Worm (Caenorhabditis elegans): Measurements from ENCODE around the gene Y39A3B.7.

The Y39A3B.7 gene

DNA sequence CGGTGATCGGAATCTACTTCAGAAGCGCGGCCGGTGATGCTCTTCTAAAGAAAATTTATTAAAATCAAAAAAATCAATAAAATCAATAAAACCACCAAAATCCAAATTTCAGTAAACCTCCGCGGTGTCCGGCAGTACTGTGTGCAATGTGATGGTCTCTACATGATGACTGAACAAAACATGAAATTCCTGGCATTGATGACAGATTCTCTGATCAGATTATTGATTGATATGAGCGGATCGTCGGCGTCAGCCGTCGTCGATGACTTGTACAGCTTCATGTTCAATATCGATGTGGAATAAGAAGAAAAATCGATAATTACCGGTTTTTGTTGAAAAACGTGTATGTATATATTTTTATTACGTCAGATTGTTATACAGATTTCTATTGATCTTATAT is 24.1 kb upstream of the Y39A3B.7 start:
- TF ChIP-seq cog-1 (tag; optimal IDR thresholded peaks at IDR 0.05) (no peak), T22C8.4 (GFP tag; IDR thresholded peaks at IDR 0.05) (peak; percentile 59; the same call in 1 of the 2 replicates)

DNA sequence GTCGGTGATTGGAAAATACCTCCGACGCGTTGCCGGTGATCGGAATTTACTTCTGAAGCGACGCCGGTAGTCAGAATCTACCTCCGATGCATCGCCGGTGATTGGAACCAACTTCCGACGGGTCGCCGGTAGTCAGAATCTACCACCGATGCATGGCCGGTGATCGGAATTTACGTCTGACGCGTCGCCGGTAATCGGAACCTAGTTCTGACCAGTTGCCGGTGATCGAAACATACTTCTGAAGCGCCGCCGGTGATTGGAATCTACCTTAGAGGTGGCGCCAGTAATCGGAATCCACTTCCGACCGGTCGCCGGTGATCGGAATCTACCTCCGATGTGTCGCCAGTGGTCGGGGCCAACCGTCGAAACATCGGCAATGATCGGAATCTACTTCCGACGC is 23.6 kb upstream of the Y39A3B.7 start:
- TF ChIP-seq klf-2 (GFP tag; conservative IDR thresholded peaks at IDR 0.05) (no peak), ztf-29 (GFP tag; IDR thresholded peaks at IDR 0.05) (no peak), ref-1 (GFP tag; conservative IDR thresholded peaks at IDR 0.05) (no peak), tab-1 (GFP tag; IDR thresholded peaks at IDR 0.05) (no peak), ztf-23 (GFP tag; IDR thresholded peaks at IDR 0.05) (no peak), cog-1 (tag; optimal IDR thresholded peaks at IDR 0.05) (no peak), flt-1 (GFP tag; IDR thresholded peaks at IDR 0.05) (no peak), T22C8.4 (GFP tag; IDR thresholded peaks at IDR 0.05) (no peak), med-1 (GFP tag; optimal IDR thresholded peaks at IDR 0.05; ENCODE audit: insufficient read depth) (no peak)

DNA sequence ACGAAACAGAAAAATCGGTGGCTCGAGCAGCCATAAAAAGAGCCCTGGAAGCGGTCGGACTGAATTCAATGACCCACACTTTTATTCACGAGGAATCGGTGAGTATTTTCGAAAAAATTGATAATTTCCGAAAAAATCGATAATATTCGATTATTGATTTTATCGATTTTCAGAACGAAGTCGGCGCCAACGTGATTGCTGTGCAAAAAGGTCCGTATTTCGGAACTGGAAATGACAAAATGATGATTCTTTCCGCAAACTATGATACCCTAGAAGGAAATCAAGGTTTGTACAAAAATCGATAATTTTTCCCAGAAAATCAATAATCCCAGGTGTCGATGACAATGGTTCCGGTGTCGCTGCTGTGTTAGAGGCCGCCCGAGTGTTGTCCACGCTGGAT is 22.2 kb upstream of the Y39A3B.7 start:
- TF ChIP-seq tab-1 (GFP tag; IDR thresholded peaks at IDR 0.05) (no peak), T22C8.4 (GFP tag; IDR thresholded peaks at IDR 0.05) (peak; percentile 58)

DNA sequence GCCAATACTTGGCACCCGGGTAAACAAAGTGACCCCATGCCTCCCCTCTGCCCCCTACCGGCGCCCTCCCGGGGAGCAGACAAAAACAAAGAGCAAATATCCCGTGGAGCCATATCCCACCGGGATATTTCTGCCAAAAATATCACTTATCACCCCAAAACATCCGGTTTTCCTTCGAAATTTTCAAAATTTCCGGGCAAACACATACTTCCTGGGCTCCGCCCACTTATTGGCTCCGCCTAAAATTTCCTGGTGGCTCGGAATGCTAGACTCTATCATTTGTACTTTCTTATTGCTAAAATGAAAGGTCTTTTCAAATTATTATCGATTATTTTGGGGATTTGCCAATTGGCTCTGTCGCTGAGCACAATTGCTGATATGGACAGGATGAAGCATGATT is 21.0 kb upstream of the Y39A3B.7 start, which contains the start of gene Y39A3B.1:
TSS of gene Y39A3B.1 (plus strand) at position 301 of the 400 bp plus-strand sequence.
- no peak for TF ChIP-seq tab-1 (GFP tag; IDR thresholded peaks at IDR 0.05)
- no peak for TF ChIP-seq cog-1 (tag; optimal IDR thresholded peaks at IDR 0.05)
- TF ChIP-seq ztf-23 (GFP tag; IDR thresholded peaks at IDR 0.05) = no peak
- TF ChIP-seq T22C8.4 (GFP tag; IDR thresholded peaks at IDR 0.05) = no peak
- TF ChIP-seq ztf-29 (GFP tag; IDR thresholded peaks at IDR 0.05) = no peak
- no peak for TF ChIP-seq ref-1 (GFP tag; conservative IDR thresholded peaks at IDR 0.05)
- TF ChIP-seq flt-1 (GFP tag; IDR thresholded peaks at IDR 0.05) = no peak
- TF ChIP-seq klf-2 (GFP tag; conservative IDR thresholded peaks at IDR 0.05) = no peak
- TF ChIP-seq med-1 (GFP tag; optimal IDR thresholded peaks at IDR 0.05; ENCODE audit: insufficient read depth) = no peak

DNA sequence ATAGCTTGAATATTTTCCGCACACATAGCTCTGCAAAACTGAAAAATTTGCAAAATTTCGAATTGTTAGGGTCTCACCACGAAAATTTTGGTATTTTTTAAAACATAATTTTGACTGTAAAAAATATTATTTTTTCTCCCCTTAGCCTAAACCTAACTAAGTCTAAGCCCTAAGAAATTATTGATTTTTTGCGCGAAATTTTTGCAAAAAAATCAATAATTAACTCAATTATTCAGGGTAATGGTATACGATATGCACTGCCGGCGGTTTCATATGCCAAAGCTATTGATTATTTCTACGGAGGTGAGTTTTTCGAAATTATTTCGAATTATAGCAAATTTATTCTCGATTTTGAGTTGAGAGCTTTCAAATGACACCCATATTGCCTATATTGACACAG is 16.4 kb upstream of the Y39A3B.7 start:
- TF ChIP-seq ztf-29 (GFP tag; IDR thresholded peaks at IDR 0.05) (no peak), cog-1 (tag; optimal IDR thresholded peaks at IDR 0.05) (no peak), klf-2 (GFP tag; conservative IDR thresholded peaks at IDR 0.05) (no peak), tab-1 (GFP tag; IDR thresholded peaks at IDR 0.05) (no peak), T22C8.4 (GFP tag; IDR thresholded peaks at IDR 0.05) (peak; percentile 58)

DNA sequence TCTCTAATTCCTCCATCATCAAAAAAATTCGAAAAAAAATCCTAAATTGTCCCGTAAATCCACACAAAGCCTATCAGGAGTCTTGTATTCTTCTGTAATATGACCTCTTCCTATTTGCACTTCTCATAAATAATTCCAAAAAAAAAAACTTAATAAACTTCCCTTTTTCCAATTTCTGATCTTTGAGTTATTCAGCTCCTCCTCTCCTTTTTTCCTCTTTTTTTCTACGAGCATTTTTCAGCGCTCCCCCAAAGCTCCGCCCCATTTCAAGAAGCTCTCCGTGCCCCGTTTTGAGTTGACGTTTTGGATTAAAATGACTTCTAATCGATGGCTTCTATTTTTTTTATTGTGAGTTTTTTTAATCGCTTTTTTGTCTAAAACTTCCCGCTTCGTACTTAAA is 12.8 kb upstream of the Y39A3B.7 start, which contains the start of gene lgc-42:
TSS of gene lgc-42 (plus strand) at position 301 of the 400 bp plus-strand sequence.
- TF ChIP-seq med-1 (GFP tag; optimal IDR thresholded peaks at IDR 0.05; ENCODE audit: insufficient read depth) (no peak), flt-1 (GFP tag; IDR thresholded peaks at IDR 0.05) (no peak), T22C8.4 (GFP tag; IDR thresholded peaks at IDR 0.05) (no peak), ztf-23 (GFP tag; IDR thresholded peaks at IDR 0.05) (no peak), ztf-29 (GFP tag; IDR thresholded peaks at IDR 0.05) (no peak), ref-1 (GFP tag; conservative IDR thresholded peaks at IDR 0.05) (no peak), tab-1 (GFP tag; IDR thresholded peaks at IDR 0.05) (no peak), klf-2 (GFP tag; conservative IDR thresholded peaks at IDR 0.05) (no peak), cog-1 (tag; optimal IDR thresholded peaks at IDR 0.05) (no peak)

DNA sequence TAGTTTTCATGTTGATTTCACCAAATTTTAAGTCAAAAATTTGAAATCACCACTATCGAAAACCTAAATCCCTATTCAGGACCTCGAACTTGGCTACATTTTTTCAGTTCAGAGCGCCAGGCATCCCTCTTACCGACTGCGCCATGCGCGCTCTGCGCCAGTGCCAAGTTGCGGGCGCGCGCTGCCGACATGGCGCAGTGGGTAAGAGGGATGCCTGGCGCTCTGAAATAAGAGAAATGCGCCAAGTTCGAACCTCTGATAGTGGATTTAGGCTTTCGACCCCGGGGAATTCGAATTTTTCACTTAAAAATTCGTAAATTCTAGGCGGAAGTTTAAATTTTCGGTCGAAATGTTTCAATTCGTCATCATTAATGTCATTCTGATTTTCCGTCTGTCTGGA is 5.2 kb upstream of the Y39A3B.7 start:
- TF ChIP-seq T22C8.4 (GFP tag; IDR thresholded peaks at IDR 0.05) (no peak), tab-1 (GFP tag; IDR thresholded peaks at IDR 0.05) (no peak), flt-1 (GFP tag; IDR thresholded peaks at IDR 0.05) (no peak), ztf-23 (GFP tag; IDR thresholded peaks at IDR 0.05) (no peak), klf-2 (GFP tag; conservative IDR thresholded peaks at IDR 0.05) (no peak), cog-1 (tag; optimal IDR thresholded peaks at IDR 0.05) (no peak), med-1 (GFP tag; optimal IDR thresholded peaks at IDR 0.05; ENCODE audit: insufficient read depth) (no peak), ref-1 (GFP tag; conservative IDR thresholded peaks at IDR 0.05) (no peak), ztf-29 (GFP tag; IDR thresholded peaks at IDR 0.05) (no peak)

DNA sequence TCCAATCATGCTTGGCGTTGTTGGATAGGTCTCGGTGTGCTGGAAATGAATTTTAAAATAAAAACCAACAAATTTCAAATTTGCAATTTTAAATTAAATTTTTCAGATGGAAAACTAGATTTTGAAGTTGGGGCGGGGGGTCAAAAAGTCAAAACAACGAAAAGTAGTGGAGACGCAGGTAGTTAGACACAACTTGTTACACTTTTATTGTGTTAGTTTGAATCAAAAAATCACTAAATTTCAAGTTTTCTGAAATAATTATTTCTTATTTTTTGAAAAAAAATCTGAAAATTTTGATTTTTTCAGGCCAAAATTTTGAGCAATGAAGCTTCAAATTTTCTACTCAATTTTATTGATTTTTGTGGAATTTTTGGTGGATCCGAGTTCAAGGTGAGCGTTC is 2.9 kb upstream of the Y39A3B.7 start, which contains the start of gene Y39A3B.8:
TSS of gene Y39A3B.8 (plus strand) at position 301 of the 400 bp plus-strand sequence.
- TF ChIP-seq ref-1 (GFP tag; conservative IDR thresholded peaks at IDR 0.05) (no peak), med-1 (GFP tag; optimal IDR thresholded peaks at IDR 0.05; ENCODE audit: insufficient read depth) (no peak), T22C8.4 (GFP tag; IDR thresholded peaks at IDR 0.05) (no peak), cog-1 (tag; optimal IDR thresholded peaks at IDR 0.05) (no peak), flt-1 (GFP tag; IDR thresholded peaks at IDR 0.05) (no peak), ztf-29 (GFP tag; IDR thresholded peaks at IDR 0.05) (no peak), ztf-23 (GFP tag; IDR thresholded peaks at IDR 0.05) (no peak), klf-2 (GFP tag; conservative IDR thresholded peaks at IDR 0.05) (no peak), tab-1 (GFP tag; IDR thresholded peaks at IDR 0.05) (no peak)

DNA sequence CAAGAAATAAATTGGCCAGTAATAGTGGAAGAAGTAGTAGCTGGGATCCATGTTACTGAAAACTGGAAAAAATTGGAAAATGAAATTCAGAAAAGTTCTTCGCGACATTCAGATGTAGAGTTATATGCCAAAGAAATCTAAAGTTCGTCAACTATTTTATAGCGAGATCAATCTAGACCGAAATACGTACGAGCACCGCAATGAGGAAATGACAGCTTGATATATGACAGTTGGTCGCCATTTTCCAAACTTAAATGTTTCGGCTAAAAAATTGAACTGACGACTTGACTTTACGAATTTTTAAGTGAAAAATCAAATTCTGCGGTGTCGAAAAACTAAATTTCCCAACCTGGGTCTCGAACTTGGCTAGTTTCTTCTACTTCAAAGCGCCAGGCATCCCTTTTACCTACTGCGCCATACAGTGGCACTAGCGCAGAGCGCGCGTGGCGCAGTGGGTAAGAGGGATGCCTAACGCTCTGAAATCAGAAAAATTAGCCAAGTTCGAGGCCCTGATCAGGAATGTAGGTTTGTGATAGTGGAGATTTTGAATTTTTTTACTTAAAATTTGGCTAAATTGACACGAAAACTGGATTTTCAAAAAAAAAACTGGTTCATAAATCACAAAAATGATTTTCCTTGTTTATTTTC is 2.0 kb downstream of the Y39A3B.7 start, which contains the start of gene srd-66:
TSS of gene srd-66 (minus strand) at position 51 of the 648 bp plus-strand sequence.
- TF ChIP-seq ref-1 (GFP tag; conservative IDR thresholded peaks at IDR 0.05) = no peak
- TF ChIP-seq ztf-23 (GFP tag; IDR thresholded peaks at IDR 0.05) = no peak
- no peak for TF ChIP-seq tab-1 (GFP tag; IDR thresholded peaks at IDR 0.05)
- TF ChIP-seq T22C8.4 (GFP tag; IDR thresholded peaks at IDR 0.05) = no peak
- no peak for TF ChIP-seq ztf-29 (GFP tag; IDR thresholded peaks at IDR 0.05)
- TF ChIP-seq flt-1 (GFP tag; IDR thresholded peaks at IDR 0.05) = no peak
- no peak for TF ChIP-seq med-1 (GFP tag; optimal IDR thresholded peaks at IDR 0.05; ENCODE audit: insufficient read depth)
- no peak for TF ChIP-seq klf-2 (GFP tag; conservative IDR thresholded peaks at IDR 0.05)
- TF ChIP-seq cog-1 (tag; optimal IDR thresholded peaks at IDR 0.05) = no peak

DNA sequence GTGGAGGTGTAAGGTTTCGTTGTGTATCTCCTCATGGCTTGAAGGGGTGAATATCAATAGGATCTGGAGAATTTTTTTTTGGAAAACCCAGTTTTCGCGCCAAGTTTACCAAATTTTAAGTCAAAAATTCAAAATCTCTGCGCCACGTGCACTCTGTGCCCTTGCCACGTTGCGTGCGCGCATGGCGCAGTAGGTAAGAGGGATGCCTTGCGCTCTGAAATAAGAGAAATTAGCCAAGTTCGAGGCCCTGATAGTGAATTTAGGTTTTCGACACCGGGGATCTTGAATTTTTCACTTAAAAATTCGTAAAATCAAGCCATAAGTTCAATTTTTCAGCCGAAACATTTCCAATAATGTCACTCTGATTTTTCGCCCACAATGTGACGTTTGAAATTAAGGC is 3.3 kb downstream of the Y39A3B.7 start:
- TF ChIP-seq tab-1 (GFP tag; IDR thresholded peaks at IDR 0.05) = no peak
- TF ChIP-seq ref-1 (GFP tag; conservative IDR thresholded peaks at IDR 0.05) = no peak
- TF ChIP-seq flt-1 (GFP tag; IDR thresholded peaks at IDR 0.05) = no peak
- TF ChIP-seq ztf-29 (GFP tag; IDR thresholded peaks at IDR 0.05) = no peak
